Fruit fly (Drosophila melanogaster) whole organism, adult: Measurements from ENCODE around the gene Rubicon.
A peak's percentile ranks its signal among the peaks of the same experiment; 100 is the strongest.

Source experiments
- CG11617 ChIP-seq: fragments of 200-800 bp; sonication (Bioruptor generic); optimal IDR thresholded peaks from 2 replicates; lab custom pipeline; 2017; ENCODE audit warnings: mild to moderate bottlenecking, missing biosample characterization, missing genetic modification reagents, missing genetic modification characterization
- CG12768 ChIP-seq: fragments of 200-800 bp; sonication (Bioruptor generic); optimal IDR thresholded peaks from 2 replicates; lab custom pipeline; 2017; ENCODE audit warnings: missing biosample characterization, missing genetic modification characterization, mild to moderate bottlenecking, moderate library complexity, missing genetic modification reagents
- CG14711 ChIP-seq: fragments of 200-800 bp; sonication (Bioruptor generic); optimal IDR thresholded peaks from 2 replicates; lab custom pipeline; 2018; ENCODE audit warnings: missing biosample characterization, mild to moderate bottlenecking, missing genetic modification characterization, moderate library complexity
- CG1620 ChIP-seq: fragments of 200-800 bp; sonication (Bioruptor generic); optimal IDR thresholded peaks from 2 replicates; lab custom pipeline; 2016; ENCODE audit warnings: missing biosample characterization, missing genetic modification characterization
- CG33017 ChIP-seq: fragments of 200-800 bp; sonication (Bioruptor generic); optimal IDR thresholded peaks from 2 replicates; lab custom pipeline; 2018; ENCODE audit warnings: missing biosample characterization, mild to moderate bottlenecking, missing genetic modification characterization, moderate library complexity
- CG5204 ChIP-seq: fragments of 200-800 bp; sonication (Bioruptor generic); optimal IDR thresholded peaks from 2 replicates; lab custom pipeline; 2016; ENCODE audit warnings: missing biosample characterization, missing genetic modification characterization
- CG7045 ChIP-seq: fragments of 200-800 bp; sonication (Bioruptor generic); optimal IDR thresholded peaks from 2 replicates; lab custom pipeline; 2017; ENCODE audit warnings: missing biosample characterization, mild to moderate bottlenecking, missing genetic modification characterization
- CG7101 ChIP-seq: fragments of 200-800 bp; sonication (Bioruptor generic); optimal IDR thresholded peaks from 2 replicates; lab custom pipeline; 2018; ENCODE audit warnings: missing biosample characterization, mild to moderate bottlenecking, missing genetic modification characterization, moderate library complexity
- Clk ChIP-seq: fragments of 200-800 bp; sonication (Bioruptor generic); optimal IDR thresholded peaks from 2 replicates; lab custom pipeline; 2017; ENCODE audit warnings: missing biosample characterization, missing genetic modification characterization
- Crg-1 ChIP-seq: fragments of 200-800 bp; sonication (Bioruptor generic); optimal IDR thresholded peaks from 2 replicates; lab custom pipeline; 2016; ENCODE audit warnings: missing biosample characterization, missing genetic modification characterization
- Hr96 ChIP-seq: fragments of 200-800 bp; sonication (Bioruptor generic); optimal IDR thresholded peaks from 2 replicates; lab custom pipeline; 2016; ENCODE audit warnings: missing biosample characterization, missing genetic modification characterization
- Mnt ChIP-seq: fragments of 200-800 bp; sonication (Bioruptor generic); optimal IDR thresholded peaks from 2 replicates; lab custom pipeline; 2016; ENCODE audit warnings: missing biosample characterization, mild to moderate bottlenecking, missing genetic modification characterization
- bab1 ChIP-seq: fragments of 200-800 bp; sonication (Bioruptor generic); optimal IDR thresholded peaks from 3 replicates; lab custom pipeline; 2019; ENCODE audit warnings: missing biosample characterization, mild to moderate bottlenecking, missing genetic modification characterization, moderate library complexity
- cic ChIP-seq: fragments of 200-800 bp; sonication (Bioruptor generic); optimal IDR thresholded peaks from 2 replicates; lab custom pipeline; 2017; ENCODE audit warnings: missing biosample characterization, mild to moderate bottlenecking, missing genetic modification characterization, moderate library complexity
- cnc ChIP-seq, 2 experiments: fragments of >200 bp; optimal IDR thresholded peaks; 2 replicates each; lab custom pipeline; 2017
- kay ChIP-seq: fragments of 200-800 bp; sonication (Bioruptor generic); peaks from one replicate; lab custom pipeline; 2016; ENCODE audit warnings: missing biosample characterization, missing genetic modification characterization, borderline replicate concordance
- ovo ChIP-seq: fragments of 200-800 bp; sonication (Bioruptor generic); optimal IDR thresholded peaks from 2 replicates; lab custom pipeline; 2016; ENCODE audit warnings: missing biosample characterization, missing genetic modification characterization
- pad ChIP-seq: fragments of 200-800 bp; sonication (Bioruptor generic); optimal IDR thresholded peaks from 3 replicates; lab custom pipeline; 2017; ENCODE audit warnings: missing biosample characterization, missing genetic modification characterization, mild to moderate bottlenecking, moderate library complexity, missing genetic modification reagents
- tj ChIP-seq: fragments of 200-800 bp; sonication (Bioruptor generic); optimal IDR thresholded peaks from 3 replicates; lab custom pipeline; 2017; ENCODE audit warnings: missing biosample characterization, mild to moderate bottlenecking, missing genetic modification characterization, moderate library complexity
- toe ChIP-seq: fragments of 200-800 bp; sonication (Bioruptor generic); optimal IDR thresholded peaks from 2 replicates; lab custom pipeline; 2016; ENCODE audit warnings: missing biosample characterization, missing genetic modification characterization

Gene Rubicon

DNA sequence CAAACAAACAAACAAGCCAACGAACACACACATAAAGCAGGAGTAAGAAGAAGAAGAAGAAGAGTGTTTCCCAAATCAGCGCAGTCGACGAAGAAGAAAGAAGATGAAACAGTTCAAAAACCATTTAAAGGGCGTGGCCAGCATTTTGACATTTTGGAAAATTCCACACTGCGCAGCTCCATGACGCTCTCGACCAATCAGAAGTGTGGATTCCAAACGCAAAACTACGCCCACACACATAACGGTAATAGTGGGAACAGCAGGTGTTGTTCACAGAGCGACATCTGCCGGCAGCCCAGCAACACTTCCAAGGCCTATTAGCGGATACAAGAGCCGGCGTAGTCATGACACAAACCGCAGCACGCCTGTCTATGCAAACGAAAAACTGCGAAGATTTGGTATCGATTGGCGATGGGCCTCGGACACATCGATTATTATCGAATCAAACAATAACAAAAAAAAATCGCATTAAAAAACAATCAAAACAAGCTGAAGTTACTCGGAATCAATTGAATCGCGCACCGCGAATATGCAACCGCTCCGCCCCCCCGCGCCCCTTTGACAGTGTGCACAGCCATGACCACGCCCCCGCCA is at the start of gene Rubicon:
Rubicon (plus strand) TSS at position 433 of the 594 bp plus-strand sequence.
- no peak for TF ChIP-seq CG5204
- peak; percentile 60 for TF ChIP-seq tj
- TF ChIP-seq CG7101 (tag; lab: Kevin White, UChicago): peak; percentile 40
- TF ChIP-seq Clk (GFP tag; lab: Kevin White, UChicago): no peak
- TF ChIP-seq cic (GFP tag; lab: Kevin White, UChicago): peak; percentile 23
- TF ChIP-seq bab1 (GFP tag; lab: Kevin White, UChicago): peak; percentile 79
- TF ChIP-seq CG14711 (tag; lab: Kevin White, UChicago): no peak
- TF ChIP-seq CG12768 (GFP tag; lab: Kevin White, UChicago): no peak
- TF ChIP-seq CG7045: no peak
- TF ChIP-seq Hr96 (GFP tag; lab: Kevin White, UChicago): peak; percentile 36
- TF ChIP-seq Crg-1 (GFP tag; lab: Kevin White, UChicago): peak; percentile 31
- no peak for TF ChIP-seq CG33017
- no peak for TF ChIP-seq cnc (optimal IDR thresholded peaks at IDR 0.05; lab: Kevin White, UChicago)
- TF ChIP-seq CG11617 (GFP tag; lab: Kevin White, UChicago): no peak
- TF ChIP-seq Mnt (GFP tag; lab: Kevin White, UChicago): peak; percentile 68
- TF ChIP-seq kay (GFP tag; lab: Kevin White, UChicago): no peak
- TF ChIP-seq toe (GFP tag; lab: Kevin White, UChicago): no peak
- peak; percentile 98 for TF ChIP-seq ovo
- TF ChIP-seq pad: peak; percentile 70
- TF ChIP-seq CG1620 (GFP tag; lab: Kevin White, UChicago): peak; percentile 66

DNA sequence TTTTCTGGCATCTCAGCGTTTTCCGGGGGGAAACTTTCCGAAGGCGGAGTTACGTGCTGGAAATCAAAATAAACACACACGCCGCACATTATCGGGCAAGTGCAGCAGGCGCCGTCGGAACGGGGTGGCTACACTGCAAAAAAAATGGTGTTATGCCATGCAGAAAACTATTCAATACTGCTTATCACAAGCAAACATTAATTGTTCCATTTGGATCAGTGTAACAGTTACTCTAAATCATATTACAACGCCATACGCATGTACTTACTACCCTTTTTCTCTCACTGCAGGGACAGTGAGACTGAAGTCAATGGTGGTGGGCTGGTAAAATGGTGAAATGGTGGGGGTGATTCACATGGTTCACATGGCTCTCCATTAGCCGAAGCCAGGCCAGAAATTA is 49.7 kb upstream of the Rubicon start:
- TF ChIP-seq pad (no peak), CG11617 (GFP tag; lab: Kevin White, UChicago) (no peak), CG7045 (no peak), cic (GFP tag; lab: Kevin White, UChicago) (no peak)

DNA sequence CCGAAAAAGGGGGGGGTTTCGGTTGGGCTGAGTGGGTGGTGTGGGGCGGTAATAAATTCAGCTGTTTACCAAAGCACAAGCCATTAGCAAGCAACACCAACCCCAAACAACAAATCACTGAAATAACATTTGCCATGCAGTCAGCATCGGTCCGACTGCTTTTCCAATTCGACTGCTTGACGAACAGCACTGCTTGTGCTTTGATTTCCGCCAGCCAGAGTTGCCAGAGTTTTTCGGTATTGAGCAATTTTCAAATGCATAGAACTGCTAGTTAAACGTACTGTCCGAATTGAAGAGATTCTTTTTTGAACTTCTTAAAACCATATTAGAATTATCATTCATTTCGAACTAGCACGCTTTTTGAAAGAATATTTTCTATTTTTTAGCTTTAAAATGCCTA is 42.1 kb upstream of the Rubicon start:
- no peak for TF ChIP-seq Hr96 (GFP tag; lab: Kevin White, UChicago)
- no peak for TF ChIP-seq CG7101 (tag; lab: Kevin White, UChicago)

DNA sequence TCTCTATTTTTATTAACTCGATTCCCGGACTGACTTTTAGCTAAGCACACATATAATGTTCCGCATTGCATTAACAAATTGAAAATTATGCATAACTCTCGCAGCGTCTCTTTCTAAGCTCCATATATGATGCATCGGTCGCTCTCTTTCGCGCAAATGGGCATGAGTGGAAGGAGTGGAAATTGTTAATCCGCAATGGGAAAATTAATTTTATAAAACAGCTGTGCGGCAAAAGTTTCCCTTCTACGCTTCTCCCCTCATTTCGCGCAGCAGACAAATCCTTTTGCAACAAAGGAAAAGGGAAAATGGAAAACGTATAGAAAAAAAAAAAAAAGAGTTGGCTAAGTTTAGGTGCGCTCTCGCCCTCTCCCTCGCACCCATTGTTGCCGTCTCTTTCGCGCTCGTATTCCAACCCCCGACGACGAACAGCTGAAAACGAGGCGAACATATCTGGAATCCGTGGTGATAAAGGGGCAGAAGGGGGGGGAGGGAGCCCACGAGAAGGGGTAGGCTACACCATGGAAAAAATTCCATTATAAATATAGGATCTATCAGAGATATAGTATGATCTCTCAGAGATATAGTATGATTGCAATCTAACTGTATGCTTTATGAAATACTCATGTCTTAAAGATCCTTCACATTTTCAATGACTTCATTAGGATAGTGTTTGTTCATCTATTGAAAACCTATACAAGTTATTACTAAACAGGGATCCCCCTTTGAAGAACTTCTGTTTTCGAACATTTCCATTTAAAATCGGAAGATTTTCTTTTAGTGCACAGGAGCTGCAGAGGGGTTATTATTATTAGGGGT is 40.5 kb upstream of the Rubicon start:
- TF ChIP-seq CG5204 (no peak), Clk (GFP tag; lab: Kevin White, UChicago) (no peak), CG1620 (GFP tag; lab: Kevin White, UChicago) (no peak), Mnt (GFP tag; lab: Kevin White, UChicago) (no peak), CG33017 (no peak)

DNA sequence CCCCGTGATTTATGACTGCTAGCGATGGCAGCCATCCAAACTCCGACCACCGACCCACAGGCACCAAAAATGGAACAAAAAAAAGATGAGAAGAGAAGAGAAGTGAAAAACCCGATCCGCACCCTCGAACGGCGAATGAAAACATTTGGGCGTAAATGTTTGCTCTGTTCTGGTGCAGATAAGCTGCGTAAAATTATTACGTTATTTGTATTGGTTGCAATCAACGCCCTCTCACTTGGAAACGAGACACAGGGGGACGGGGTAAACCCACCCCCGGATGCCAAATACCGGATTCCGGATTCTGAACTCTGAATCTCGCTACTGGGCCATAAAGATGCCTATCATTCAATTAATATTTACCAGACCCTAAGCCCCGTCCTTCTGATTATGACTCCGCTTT is 39.9 kb upstream of the Rubicon start:
- TF ChIP-seq CG14711 (tag; lab: Kevin White, UChicago): no peak
- TF ChIP-seq CG11617 (GFP tag; lab: Kevin White, UChicago): no peak
- no peak for TF ChIP-seq cic (GFP tag; lab: Kevin White, UChicago)
- no peak for TF ChIP-seq CG7045

DNA sequence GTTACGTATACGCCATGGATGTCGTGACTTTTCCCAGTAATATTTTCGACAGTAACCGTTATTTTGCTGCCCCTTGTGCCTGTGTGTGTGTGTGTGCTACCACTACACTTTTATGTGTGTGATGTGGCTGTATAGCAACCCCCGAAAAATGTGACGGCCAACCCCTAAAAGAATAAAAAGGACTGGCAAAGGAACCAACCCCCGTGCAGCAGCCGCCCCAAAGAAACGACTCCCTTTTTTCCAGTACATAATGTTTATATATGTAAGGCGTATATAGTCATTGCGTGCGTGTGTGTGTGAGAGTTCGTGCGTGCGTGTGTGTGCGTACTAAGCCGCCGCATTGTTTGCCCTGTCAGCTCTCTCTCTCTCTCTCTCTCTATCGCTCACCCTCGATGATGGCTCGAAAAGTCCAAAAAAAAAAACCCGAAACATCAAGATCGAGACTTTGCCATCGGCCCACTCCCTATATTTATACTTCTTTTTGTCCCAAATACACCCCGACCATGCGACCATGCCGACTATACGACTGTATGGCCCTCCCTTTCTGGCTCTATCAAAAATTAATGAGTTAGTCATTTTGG is 36.1 kb upstream of the Rubicon start:
- TF ChIP-seq Clk (GFP tag; lab: Kevin White, UChicago): no peak
- no peak for TF ChIP-seq Hr96 (GFP tag; lab: Kevin White, UChicago)
- TF ChIP-seq CG11617 (GFP tag; lab: Kevin White, UChicago): no peak
- TF ChIP-seq CG7101 (tag; lab: Kevin White, UChicago): no peak
- no peak for TF ChIP-seq CG5204
- TF ChIP-seq bab1 (GFP tag; lab: Kevin White, UChicago): no peak
- no peak for TF ChIP-seq Mnt (GFP tag; lab: Kevin White, UChicago)
- no peak for TF ChIP-seq CG33017
- TF ChIP-seq toe (GFP tag; lab: Kevin White, UChicago): no peak
- no peak for TF ChIP-seq cic (GFP tag; lab: Kevin White, UChicago)
- TF ChIP-seq tj: no peak
- TF ChIP-seq ovo: no peak
- TF ChIP-seq pad: no peak

DNA sequence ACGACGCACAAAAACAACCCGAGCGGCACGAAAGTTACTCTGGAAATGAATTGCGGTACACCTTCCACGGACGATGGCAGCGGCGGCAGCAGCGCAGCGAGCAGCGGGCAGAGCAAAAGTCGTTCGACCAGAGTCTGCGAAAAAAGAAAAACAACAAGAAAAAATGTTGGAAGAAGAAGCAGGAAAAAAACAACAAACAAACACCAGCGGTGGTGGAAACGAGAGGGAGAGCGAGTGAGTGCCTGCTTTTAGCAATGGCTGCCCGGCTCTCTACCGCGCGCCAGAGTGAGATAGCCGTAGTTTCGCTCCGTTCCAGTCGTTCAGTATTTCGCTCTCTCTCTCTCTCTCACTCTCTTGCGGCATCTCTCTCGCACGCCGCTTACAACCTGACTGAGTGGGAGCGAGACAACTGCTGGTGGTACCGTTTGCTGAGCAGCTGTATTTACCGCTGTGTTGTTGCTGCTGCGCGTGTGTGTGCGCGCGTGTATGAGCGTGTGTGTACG is 26.2 kb upstream of the Rubicon start, which contains the start of gene oc:
oc (minus strand) TSS at position 51 of the 503 bp plus-strand sequence.
- TF ChIP-seq CG14711 (tag; lab: Kevin White, UChicago): no peak
- no peak for TF ChIP-seq CG7101 (tag; lab: Kevin White, UChicago)
- TF ChIP-seq toe (GFP tag; lab: Kevin White, UChicago): no peak
- TF ChIP-seq cnc (optimal IDR thresholded peaks at IDR 0.05; lab: Kevin White, UChicago): no peak
- peak; percentile 20 for TF ChIP-seq CG1620 (GFP tag; lab: Kevin White, UChicago)
- peak; percentile 53 for TF ChIP-seq tj
- TF ChIP-seq CG5204: no peak
- peak; percentile 15 for TF ChIP-seq Hr96 (GFP tag; lab: Kevin White, UChicago)
- no peak for TF ChIP-seq cic (GFP tag; lab: Kevin White, UChicago)
- TF ChIP-seq CG11617 (GFP tag; lab: Kevin White, UChicago): no peak
- peak; percentile 73 for TF ChIP-seq pad
- TF ChIP-seq CG33017: no peak
- no peak for TF ChIP-seq Clk (GFP tag; lab: Kevin White, UChicago)
- TF ChIP-seq ovo: peak; percentile 80
- TF ChIP-seq kay (GFP tag; lab: Kevin White, UChicago): no peak
